Fruit fly (Drosophila melanogaster) whole organism, embryonic: ENCODE results near the gene CG33946.
A peak's percentile ranks its signal among the peaks of the same experiment; 100 is the strongest.

Experiments used
- CG10209 ChIP-seq: fragments of 200-800 bp; sonication (Bioruptor generic); optimal IDR thresholded peaks from 3 replicates; lab custom pipeline; 2017; ENCODE audit warnings: missing biosample characterization, mild to moderate bottlenecking, missing genetic modification characterization, missing genetic modification reagents
- CG10267 ChIP-seq: fragments of 200-800 bp; sonication (Bioruptor generic); optimal IDR thresholded peaks from 2 replicates; lab custom pipeline; 2018; ENCODE audit warnings: missing biosample characterization, mild to moderate bottlenecking, missing genetic modification characterization, moderate library complexity
- CG10431 ChIP-seq: fragments of 200-800 bp; sonication (Bioruptor generic); optimal IDR thresholded peaks from 3 replicates; lab custom pipeline; 2018; ENCODE audit warnings: missing biosample characterization, mild to moderate bottlenecking, missing genetic modification characterization
- CG11247 ChIP-seq: fragments of 200-800 bp; sonication (Bioruptor generic); IDR thresholded peaks from 2 replicates; pipeline ENCODE4 v1.3.6; 2022; ENCODE audit warnings: missing biosample characterization, missing genetic modification characterization
- CG11560 ChIP-seq: fragments of 200-800 bp; sonication (Bioruptor generic); IDR thresholded peaks from 3 replicates; pipeline ENCODE4 v1.3.6; 2022; ENCODE audit warnings: missing biosample characterization, missing genetic modification characterization
- CG1233 ChIP-seq: fragments of 200-800 bp; sonication (Bioruptor generic); optimal IDR thresholded peaks from 4 replicates; lab custom pipeline; 2018; ENCODE audit warnings: missing biosample characterization, mild to moderate bottlenecking, missing genetic modification characterization
- CG14860 ChIP-seq: fragments of 200-800 bp; sonication (Bioruptor generic); IDR thresholded peaks from 3 replicates; pipeline ENCODE4 v1.3.6; 2022; ENCODE audit warnings: missing biosample characterization, missing genetic modification characterization; ENCODE audit not compliant: partially characterized antibody
- CG1529 ChIP-seq: fragments of 200-800 bp; sonication (Bioruptor generic); optimal IDR thresholded peaks from 3 replicates; lab custom pipeline; 2018; ENCODE audit warnings: missing biosample characterization, missing genetic modification characterization
- CG15601 ChIP-seq: fragments of 200-800 bp; sonication (Bioruptor generic); optimal IDR thresholded peaks from 3 replicates; lab custom pipeline; 2019; ENCODE audit warnings: missing biosample characterization, mild to moderate bottlenecking, missing genetic modification characterization, moderate library complexity
- CG17361 ChIP-seq: fragments of 200-800 bp; sonication (Bioruptor generic); IDR thresholded peaks from 3 replicates; pipeline ENCODE4 v1.3.6; 2022; ENCODE audit warnings: missing biosample characterization, missing genetic modification characterization
- CG18764 ChIP-seq: fragments of 200-800 bp; sonication (Bioruptor generic); optimal IDR thresholded peaks from 3 replicates; lab custom pipeline; 2016; ENCODE audit warnings: missing biosample characterization, missing genetic modification characterization
- CG3281 ChIP-seq: fragments of 200-800 bp; sonication (Bioruptor generic); optimal IDR thresholded peaks from 3 replicates; lab custom pipeline; 2017; ENCODE audit warnings: missing biosample characterization, mild to moderate bottlenecking, missing genetic modification characterization
- CG5953 ChIP-seq: fragments of 200-800 bp; sonication (Bioruptor generic); IDR thresholded peaks from 2 replicates; pipeline ENCODE4 v1.3.6; 2022; ENCODE audit warnings: missing biosample characterization, missing genetic modification characterization
- CG7357 ChIP-seq: fragments of 200-800 bp; sonication (Bioruptor generic); IDR thresholded peaks from 3 replicates; pipeline ENCODE4 v1.3.6; 2022; ENCODE audit warnings: missing biosample characterization, missing genetic modification characterization
- CG9817 ChIP-seq: fragments of 200-800 bp; sonication (Bioruptor generic); optimal IDR thresholded peaks from 2 replicates; lab custom pipeline; 2018; ENCODE audit warnings: missing biosample characterization, mild to moderate bottlenecking, missing genetic modification characterization, moderate library complexity
- D ChIP-seq, 2 experiments: fragments of 200-800 bp in 1 of 2; fragments of >200 bp in 1 of 2; sonication (Bioruptor generic) in 1 of 2; optimal IDR thresholded peaks; 2 replicates in 1 of 2; 3 replicates in 1 of 2; lab custom pipeline; 2017; ENCODE audit warnings: mild to moderate bottlenecking in 1 of 2, missing biosample characterization in 1 of 2, missing genetic modification characterization in 1 of 2, missing genetic modification reagents in 1 of 2
- Dll ChIP-seq: fragments of 200-800 bp; sonication (Bioruptor generic); IDR thresholded peaks from 4 replicates; pipeline ENCODE4 v1.3.6; 2022; ENCODE audit warnings: missing biosample characterization, missing genetic modification characterization; ENCODE audit not compliant: partially characterized antibody
- Drgx ChIP-seq: fragments of 200-800 bp; sonication (Bioruptor generic); IDR thresholded peaks from 2 replicates; pipeline ENCODE4 v1.3.6; 2022; ENCODE audit warnings: missing biosample characterization, missing genetic modification characterization
- Eip74EF ChIP-seq, 2 experiments: fragments of 200-800 bp in 1 of 2; fragments of >200 bp in 1 of 2; sonication (Bioruptor generic) in 1 of 2; optimal IDR thresholded peaks; 2 replicates each; lab custom pipeline; 2017 to 2019; ENCODE audit warnings: missing biosample characterization in 2 of 2, missing genetic modification characterization in 2 of 2, mild to moderate bottlenecking in 1 of 2, moderate library complexity in 1 of 2
- Fer2 ChIP-seq: fragments of 200-800 bp; sonication (Bioruptor generic); optimal IDR thresholded peaks from 2 replicates; lab custom pipeline; 2018; ENCODE audit warnings: missing biosample characterization, mild to moderate bottlenecking, missing genetic modification characterization, moderate library complexity
- HLH3B ChIP-seq: fragments of 200-800 bp; sonication (Bioruptor generic); IDR thresholded peaks from 2 replicates; pipeline ENCODE4 v1.3.6; 2022; ENCODE audit warnings: missing biosample characterization, missing genetic modification characterization
- Hmx ChIP-seq: fragments of 200-800 bp; sonication (Bioruptor generic); optimal IDR thresholded peaks from 2 replicates; lab custom pipeline; 2016; ENCODE audit warnings: missing biosample characterization, missing genetic modification characterization
- Max ChIP-seq: fragments of 200-800 bp; sonication (Bioruptor generic); optimal IDR thresholded peaks from 2 replicates; lab custom pipeline; 2016; ENCODE audit warnings: missing biosample characterization, mild to moderate bottlenecking, missing genetic modification characterization
- Nf-YB ChIP-seq: fragments of 200-800 bp; sonication (Bioruptor generic); optimal IDR thresholded peaks from 3 replicates; lab custom pipeline; 2019; ENCODE audit warnings: missing biosample characterization, mild to moderate bottlenecking, missing genetic modification characterization, moderate library complexity
- Oaz ChIP-seq: fragments of 200-800 bp; sonication (Bioruptor generic); IDR thresholded peaks from 2 replicates; pipeline ENCODE4 v1.3.6; 2022; ENCODE audit warnings: missing biosample characterization, missing genetic modification characterization
- Ssrp ChIP-seq: fragments of 200-800 bp; sonication (Bioruptor generic); optimal IDR thresholded peaks from 2 replicates; lab custom pipeline; 2018; ENCODE audit warnings: missing biosample characterization, mild to moderate bottlenecking, missing genetic modification characterization, moderate library complexity
- abd-A ChIP-seq: fragments of 200-800 bp; sonication (Bioruptor generic); optimal IDR thresholded peaks from 3 replicates; lab custom pipeline; 2019; ENCODE audit warnings: missing biosample characterization, mild to moderate bottlenecking, missing genetic modification characterization, moderate library complexity
- ase ChIP-seq: fragments of 200-800 bp; sonication (Bioruptor generic); IDR thresholded peaks from 3 replicates; pipeline ENCODE4 v1.3.6; 2022; ENCODE audit warnings: missing biosample characterization, missing genetic modification characterization
- ash1 ChIP-seq: fragments of 200-800 bp; sonication (Bioruptor generic); optimal IDR thresholded peaks from 2 replicates; lab custom pipeline; 2018; ENCODE audit warnings: missing biosample characterization, mild to moderate bottlenecking, missing genetic modification characterization
- bsh ChIP-seq, 2 experiments: fragments of 200-800 bp; sonication (Bioruptor generic); optimal IDR thresholded peaks; 2 replicates each; lab custom pipeline; 2017 to 2018; ENCODE audit warnings: mild to moderate bottlenecking in 2 of 2, missing biosample characterization in 2 of 2, missing genetic modification characterization in 2 of 2, moderate library complexity in 1 of 2
- cad ChIP-seq: fragments of >200 bp; optimal IDR thresholded peaks from 2 replicates; lab custom pipeline; 2017; ENCODE audit warnings: missing biosample characterization, missing genetic modification characterization
- cato ChIP-seq: fragments of 200-800 bp; sonication (Bioruptor generic); optimal IDR thresholded peaks from 2 replicates; lab custom pipeline; 2016; ENCODE audit warnings: missing biosample characterization, missing genetic modification characterization, borderline replicate concordance
- ci ChIP-seq: fragments of 200-800 bp; sonication (Bioruptor generic); IDR thresholded peaks from 3 replicates; pipeline ENCODE4 v1.3.6; 2022; ENCODE audit warnings: missing biosample characterization, missing genetic modification characterization
- da ChIP-seq: fragments of 200-800 bp; sonication (Bioruptor generic); optimal IDR thresholded peaks from 2 replicates; lab custom pipeline; 2016; ENCODE audit warnings: missing biosample characterization, missing genetic modification characterization
- dpn ChIP-seq, 2 experiments: fragments of 200-800 bp; sonication (Bioruptor generic); optimal IDR thresholded peaks; 3 replicates each; lab custom pipeline; 2016; ENCODE audit warnings: missing biosample characterization in 2 of 2, missing genetic modification characterization in 2 of 2
- ems ChIP-seq: fragments of 200-800 bp; sonication (Bioruptor generic); optimal IDR thresholded peaks from 3 replicates; lab custom pipeline; 2016; ENCODE audit warnings: missing biosample characterization, missing genetic modification characterization
- fd64A ChIP-seq: fragments of 200-800 bp; sonication (Bioruptor generic); optimal IDR thresholded peaks from 3 replicates; lab custom pipeline; 2018; ENCODE audit warnings: missing biosample characterization, mild to moderate bottlenecking, missing genetic modification characterization
- gcm2 ChIP-seq: fragments of 200-800 bp; sonication (Bioruptor generic); optimal IDR thresholded peaks from 2 replicates; lab custom pipeline; 2016; ENCODE audit warnings: missing biosample characterization, missing genetic modification characterization
- lilli ChIP-seq: fragments of 200-800 bp; sonication (Bioruptor generic); optimal IDR thresholded peaks from 3 replicates; lab custom pipeline; 2016; ENCODE audit warnings: missing biosample characterization, missing genetic modification characterization
- oc ChIP-seq: fragments of 200-800 bp; sonication (Bioruptor generic); optimal IDR thresholded peaks from 2 replicates; lab custom pipeline; 2018; ENCODE audit warnings: missing biosample characterization, mild to moderate bottlenecking, missing genetic modification characterization, moderate library complexity
- p53 ChIP-seq: fragments of 200-800 bp; sonication (Bioruptor generic); optimal IDR thresholded peaks from 2 replicates; lab custom pipeline; 2016; ENCODE audit warnings: missing biosample characterization, missing genetic modification characterization
- ranshi ChIP-seq: fragments of 200-800 bp; sonication (Bioruptor generic); IDR thresholded peaks from 2 replicates; pipeline ENCODE4 v1.3.6; 2022; ENCODE audit warnings: missing biosample characterization, missing genetic modification characterization
- rib ChIP-seq: fragments of 200-800 bp; sonication (Bioruptor generic); IDR thresholded peaks from 2 replicates; pipeline ENCODE4 v1.3.6; 2022; ENCODE audit warnings: missing biosample characterization, missing genetic modification characterization
- sna ChIP-seq: fragments of 200-800 bp; sonication (Bioruptor generic); IDR thresholded peaks from 2 replicates; pipeline ENCODE4 v1.3.6; 2022; ENCODE audit warnings: missing biosample characterization, missing genetic modification characterization; ENCODE audit not compliant: partially characterized antibody
- ssp ChIP-seq: fragments of 200-800 bp; sonication (Bioruptor generic); IDR thresholded peaks from 2 replicates; pipeline ENCODE4 v1.3.6; 2022; ENCODE audit warnings: missing biosample characterization, missing genetic modification characterization
- ttk ChIP-seq: fragments of 200-800 bp; sonication (Bioruptor generic); IDR thresholded peaks from 2 replicates; pipeline ENCODE4 v2.1.2; 2022; ENCODE audit warnings: missing biosample characterization, missing genetic modification characterization
- usp ChIP-seq: fragments of >200 bp; optimal IDR thresholded peaks from 2 replicates; lab custom pipeline; 2017; ENCODE audit warnings: missing biosample characterization, missing genetic modification characterization
- wdn ChIP-seq: fragments of 200-800 bp; sonication (Bioruptor generic); IDR thresholded peaks from 2 replicates; pipeline ENCODE4 v1.3.6; 2022; ENCODE audit warnings: missing biosample characterization, missing genetic modification characterization
- wek ChIP-seq: fragments of 200-800 bp; sonication (Bioruptor generic); optimal IDR thresholded peaks from 3 replicates; lab custom pipeline; 2018; ENCODE audit warnings: missing biosample characterization, mild to moderate bottlenecking, missing genetic modification characterization, moderate library complexity
- wor ChIP-seq: fragments of 200-800 bp; sonication (Bioruptor generic); IDR thresholded peaks from 2 replicates; pipeline ENCODE4 v1.3.6; 2022; ENCODE audit warnings: missing biosample characterization, missing genetic modification characterization
- zf30C ChIP-seq: fragments of 200-800 bp; sonication (Bioruptor generic); optimal IDR thresholded peaks from 3 replicates; lab custom pipeline; 2018; ENCODE audit warnings: missing biosample characterization, mild to moderate bottlenecking, missing genetic modification characterization

The CG33946 gene

dm6 chr3L:6220187-6220586 is at the start of gene CG33946 (continued):
- TF ChIP-seq dpn (GFP tag; optimal IDR thresholded peaks at IDR 0.05; lab: Kevin White, UChicago) (peak in 1 of 2 experiments; percentile 40), CG11560 (tag; lab: Robert Waterston, UW) (no peak), CG11247 (GFP tag; lab: Robert Waterston, UW) (no peak), CG1233 (GFP tag; lab: Kevin White, UChicago) (no peak), CG1529 (GFP tag; lab: Kevin White, UChicago) (no peak), CG10431 (GFP tag; lab: Kevin White, UChicago) (no peak), CG9817 (tag; lab: Kevin White, UChicago) (no peak), wor (GFP tag; lab: Robert Waterston, UW) (no peak), p53 (GFP tag; lab: Kevin White, UChicago) (no peak), CG10267 (no peak), cad (GFP tag; lab: Kevin White, UChicago) (no peak), Dll (GFP tag; lab: Robert Waterston, UW) (no peak), ems (GFP tag; lab: Kevin White, UChicago) (peak; percentile 47), Fer2 (tag; lab: Kevin White, UChicago) (no peak), bsh (GFP tag; optimal IDR thresholded peaks at IDR 0.05; lab: Kevin White, UChicago) (peak in 1 of 2 experiments; percentile 47), Eip74EF (GFP tag; optimal IDR thresholded peaks at IDR 0.05; lab: Kevin White, UChicago) (no peak), lilli (GFP tag; lab: Kevin White, UChicago) (peak; percentile 13), HLH3B (GFP tag; lab: Robert Waterston, UW) (0 out of 2 replicates have a peak, but pooled peaks have one; percentile 42), Drgx (GFP tag; lab: Robert Waterston, UW) (peak; percentile 81), Nf-YB (GFP tag; lab: Kevin White, UChicago) (no peak), ci (GFP tag; lab: Robert Waterston, UW) (0 out of 3 replicates have a peak, but pooled peaks have one; percentile 56), gcm2 (no peak), usp (GFP tag; lab: Kevin White, UChicago) (no peak), ash1 (GFP tag; lab: Kevin White, UChicago) (no peak), Oaz (GFP tag; lab: Robert Waterston, UW) (no peak), CG15601 (tag; lab: Kevin White, UChicago) (no peak), ranshi (GFP tag; lab: Robert Waterston, UW) (peak; percentile 64; the same call in 1 of the 2 replicates), CG17361 (GFP tag; lab: Robert Waterston, UW) (0 out of 3 replicates have a peak, but pooled peaks have one; percentile 22), CG3281 (GFP tag; lab: Kevin White, UChicago) (no peak), CG14860 (GFP tag; lab: Robert Waterston, UW) (no peak), wek (GFP tag; lab: Kevin White, UChicago) (no peak), D (optimal IDR thresholded peaks at IDR 0.05; lab: Kevin White, UChicago) (no peak), D (GFP tag; optimal IDR thresholded peaks at IDR 0.05; lab: Kevin White, UChicago) (no peak), da (GFP tag; lab: Kevin White, UChicago) (no peak), Ssrp (tag; lab: Kevin White, UChicago) (no peak), CG5953 (GFP tag; lab: Robert Waterston, UW) (no peak), CG10209 (GFP tag; lab: Kevin White, UChicago) (no peak), ttk (GFP tag; lab: Robert Waterston, UW) (no peak), oc (no peak), sna (GFP tag; lab: Robert Waterston, UW) (no peak), zf30C (no peak), wdn (GFP tag; lab: Robert Waterston, UW) (peak; percentile 9; the same call in 1 of the 2 replicates), Hmx (GFP tag; lab: Kevin White, UChicago) (no peak), CG7357 (GFP tag; lab: Robert Waterston, UW) (no peak), ssp (no peak), abd-A (tag; lab: Kevin White, UChicago) (no peak), rib (no peak), ase (GFP tag; lab: Robert Waterston, UW) (no peak), cato (GFP tag; lab: Kevin White, UChicago) (no peak), CG18764 (GFP tag; lab: Kevin White, UChicago) (no peak), fd64A (GFP tag; lab: Kevin White, UChicago) (no peak), Max (no peak)
